Worm (Caenorhabditis elegans): ENCODE results near the gene col-130.

The col-130 gene

ce11 chrIV:12404137-12404536 lies 24.2 kb downstream of the col-130 start, which contains the start of gene gex-3 (continued):
- TF ChIP-seq npax-4 (tag; optimal IDR thresholded peaks at IDR 0.05) (no peak), tbx-2 (tag; optimal IDR thresholded peaks at IDR 0.05) (peak; percentile 34), fkh-10 (GFP tag; optimal IDR thresholded peaks at IDR 0.05) (no peak), sdc-2 (tag; optimal IDR thresholded peaks at IDR 0.05) (no peak), ceh-48 (tag; optimal IDR thresholded peaks at IDR 0.05) (no peak), unc-55 (GFP tag; optimal IDR thresholded peaks at IDR 0.05) (peak; percentile 58), nhr-11 (tag; optimal IDR thresholded peaks at IDR 0.05) (no peak), ceh-2 (tag; optimal IDR thresholded peaks at IDR 0.05) (peak; percentile 33), pha-4 (tag; optimal IDR thresholded peaks at IDR 0.05) (no peak), nhr-232 (tag; optimal IDR thresholded peaks at IDR 0.05) (no peak), ceh-9 (tag; optimal IDR thresholded peaks at IDR 0.05) (no peak), unc-3 (GFP tag; conservative IDR thresholded peaks at IDR 0.05) (no peak), unc-3 (tag; optimal IDR thresholded peaks at IDR 0.05) (peak; percentile 6), ahr-1 (tag; optimal IDR thresholded peaks at IDR 0.05) (no peak), odd-2 (tag; optimal IDR thresholded peaks at IDR 0.05) (no peak), ama-1 (optimal IDR thresholded peaks at IDR 0.05) (no peak), fkh-6 (tag; optimal IDR thresholded peaks at IDR 0.05) (no peak), ceh-14 (tag; optimal IDR thresholded peaks at IDR 0.05) (no peak), ceh-34 (tag; optimal IDR thresholded peaks at IDR 0.05) (peak; percentile 9), pax-1 (tag; optimal IDR thresholded peaks at IDR 0.05) (no peak), hlh-8 (tag; optimal IDR thresholded peaks at IDR 0.05) (no peak)

ce11 chrIV:12403440-12403839 lies 24.9 kb downstream of the col-130 start:
- TF ChIP-seq rnt-1 (tag; optimal IDR thresholded peaks at IDR 0.05) (no peak), unc-3 (GFP tag; conservative IDR thresholded peaks at IDR 0.05) (no peak), unc-3 (tag; optimal IDR thresholded peaks at IDR 0.05) (no peak), che-1 (tag; optimal IDR thresholded peaks at IDR 0.05) (no peak), ceh-6 (GFP tag; optimal IDR thresholded peaks at IDR 0.05) (no peak), pqm-1 (tag; optimal IDR thresholded peaks at IDR 0.05) (no peak), nfya-1 (tag; optimal IDR thresholded peaks at IDR 0.05) (no peak), ceh-45 (GFP tag; IDR thresholded peaks at IDR 0.05) (no peak), ceh-31 (tag; optimal IDR thresholded peaks at IDR 0.05) (no peak), ceh-30 (tag; optimal IDR thresholded peaks at IDR 0.05) (no peak), eyg-1 (tag; optimal IDR thresholded peaks at IDR 0.05) (no peak), C38D4.7 (GFP tag; optimal IDR thresholded peaks at IDR 0.05) (no peak), hlh-8 (tag; optimal IDR thresholded peaks at IDR 0.05) (no peak), elt-4 (tag; optimal IDR thresholded peaks at IDR 0.05) (no peak), ceh-18 (tag; optimal IDR thresholded peaks at IDR 0.05) (no peak), hlh-13 (GFP tag; optimal IDR thresholded peaks at IDR 0.05) (no peak), gmeb-2 (tag; optimal IDR thresholded peaks at IDR 0.05) (no peak), hlh-6 (tag; optimal IDR thresholded peaks at IDR 0.05) (no peak), unc-42 (tag; optimal IDR thresholded peaks at IDR 0.05) (no peak), K02D7.2 (tag; optimal IDR thresholded peaks at IDR 0.05) (no peak)

- TF ChIP-seq pat-9 (tag; optimal IDR thresholded peaks at IDR 0.05): no peak
- TF ChIP-seq unc-3 (GFP tag; conservative IDR thresholded peaks at IDR 0.05): no peak
- no peak for TF ChIP-seq unc-3 (tag; optimal IDR thresholded peaks at IDR 0.05)
- peak; percentile 96 for TF ChIP-seq elt-2 (tag; optimal IDR thresholded peaks at IDR 0.05)
These were observed 28.3 kb downstream of the col-130 start for ce11 chrIV:12399983-12400382.

- TF ChIP-seq che-1 (tag; optimal IDR thresholded peaks at IDR 0.05) (no peak), K02D7.2 (tag; optimal IDR thresholded peaks at IDR 0.05) (no peak), pat-9 (tag; optimal IDR thresholded peaks at IDR 0.05) (no peak), dmd-4 (tag; optimal IDR thresholded peaks at IDR 0.05; ENCODE audit: borderline replicate concordance) (no peak), pag-3 (tag; optimal IDR thresholded peaks at IDR 0.05; ENCODE audit: borderline replicate concordance) (no peak), elt-2 (tag; optimal IDR thresholded peaks at IDR 0.05) (no peak), ceh-31 (tag; optimal IDR thresholded peaks at IDR 0.05) (no peak), tbx-2 (tag; optimal IDR thresholded peaks at IDR 0.05) (no peak), tbx-7 (tag; optimal IDR thresholded peaks at IDR 0.05) (no peak), ttx-3 (tag; optimal IDR thresholded peaks at IDR 0.05) (no peak), hlh-8 (tag; optimal IDR thresholded peaks at IDR 0.05) (no peak), ceh-24 (tag; optimal IDR thresholded peaks at IDR 0.05) (no peak), K09A11.1 (tag; optimal IDR thresholded peaks at IDR 0.05; ENCODE audit: insufficient read depth) (no peak), pha-2 (tag; optimal IDR thresholded peaks at IDR 0.05) (no peak), ceh-14 (tag; optimal IDR thresholded peaks at IDR 0.05) (no peak), ama-1 (optimal IDR thresholded peaks at IDR 0.05) (no peak), sox-4 (tag; optimal IDR thresholded peaks at IDR 0.05) (no peak), rnt-1 (tag; optimal IDR thresholded peaks at IDR 0.05) (no peak), ceh-9 (tag; optimal IDR thresholded peaks at IDR 0.05) (no peak), ceh-48 (tag; optimal IDR thresholded peaks at IDR 0.05) (no peak)
These were observed 29.9 kb downstream of the col-130 start, which contains the start of gene acs-20 for ce11 chrIV:12398437-12398836. acs-20 (minus strand) TSS chrIV:12398706.

All from whole organism, late embryonic.